Worm (Caenorhabditis elegans) whole organism, L4 larva: Measurements from ENCODE around the gene T03F7.5.

Experiments used
- ZK546.5 ChIP-seq, 2 experiments: sonication (generic microtip); optimal IDR thresholded peaks; 2 replicates each; lab custom pipeline; 2017; ENCODE audit warnings: missing biosample characterization in 2 of 2, missing genetic modification characterization in 2 of 2
- ama-1 ChIP-seq: fragments of 150-350 bp; optimal IDR thresholded peaks from 2 replicates; lab custom pipeline; 2014; ENCODE audit warnings: inconsistent platforms, mixed read lengths
- ctbp-1 ChIP-seq: fragments of 200-800 bp; sonication (Bioruptor generic); IDR thresholded peaks from 2 replicates; pipeline ENCODE4 v1.3.6; 2022; ENCODE audit warnings: missing genetic modification reagents, missing genetic modification characterization, missing compliant biosample characterization
- daf-12 ChIP-seq: fragments of 150-350 bp; optimal IDR thresholded peaks from 2 replicates; lab custom pipeline; 2014; ENCODE audit warnings: missing biosample characterization, missing genetic modification reagents, missing genetic modification characterization
- dmd-9 ChIP-seq: fragments of 200-800 bp; sonication (Bioruptor generic); IDR thresholded peaks from 2 replicates; pipeline ENCODE4 v1.3.6; 2022; ENCODE audit warnings: missing genetic modification reagents, missing genetic modification characterization, missing compliant biosample characterization
- egl-43 ChIP-seq: fragments of 200-800 bp; sonication (Bioruptor generic); IDR thresholded peaks from 2 replicates; pipeline ENCODE4 v1.3.6; 2022; ENCODE audit warnings: missing genetic modification reagents, missing genetic modification characterization, missing compliant biosample characterization
- pha-4 ChIP-seq, 2 experiments: fragments of 150-350 bp in 1 of 2; fragments of 200-800 bp in 1 of 2; sonication (Bioruptor generic) in 1 of 2; IDR thresholded peaks in 1 of 2; optimal IDR thresholded peaks in 1 of 2; 2 replicates each; pipeline versions ENCODE4 v1.3.6 to Lab custom; 2014 to 2022; ENCODE audit warnings: missing genetic modification characterization in 2 of 2, missing genetic modification reagents in 2 of 2, missing biosample characterization in 1 of 2, missing compliant biosample characterization in 1 of 2
- skn-1 ChIP-seq: fragments of 150-350 bp; optimal IDR thresholded peaks from 2 replicates; lab custom pipeline; 2014; ENCODE audit warnings: missing biosample characterization, missing genetic modification characterization
- unc-39 ChIP-seq: sonication (generic microtip); optimal IDR thresholded peaks from 2 replicates; lab custom pipeline; 2017; ENCODE audit warnings: missing biosample characterization, missing genetic modification characterization
- unc-62 ChIP-seq, 3 experiments: fragments of 150-350 bp in 1 of 3; sonication (generic microtip); optimal IDR thresholded peaks in 2 of 3; peaks in 1 of 3; 1 replicate in 1 of 3; 2 replicates in 2 of 3; lab custom pipeline; 2014 to 2017; ENCODE audit warnings: missing biosample characterization in 3 of 3, missing genetic modification characterization in 3 of 3, missing genetic modification reagents in 3 of 3, missing genotype in 1 of 3

- TF ChIP-seq ZK546.5 (tag; optimal IDR thresholded peaks at IDR 0.05; lab: Kevin White, UChicago) (no peak), ctbp-1 (GFP tag; lab: Robert Waterston, UW) (no peak), egl-43 (GFP tag; lab: Robert Waterston, UW) (no peak), unc-62 (GFP tag; optimal IDR thresholded peaks at IDR 0.05 in 1 of 2; lab: Kevin White, UChicago) (no peak), unc-62 (tag; optimal IDR thresholded peaks at IDR 0.05; lab: Kevin White, UChicago) (no peak), unc-39 (tag; lab: Kevin White, UChicago) (no peak), dmd-9 (GFP tag; lab: Robert Waterston, UW) (no peak), pha-4 (GFP tag; IDR thresholded peaks at IDR 0.05; lab: Robert Waterston, UW) (no peak), pha-4 (tag; optimal IDR thresholded peaks at IDR 0.05; lab: Kevin White, UChicago) (no peak), skn-1 (no peak), ama-1 (lab: Kevin White, UChicago) (no peak), daf-12 (tag; lab: Kevin White, UChicago) (no peak)
Observed at ce11 chrV:11308915-11309314, 10.4 kb upstream of the T03F7.5 start.
